Worm (Caenorhabditis elegans) whole organism, young adult: ENCODE results near the gene Y11D7A.10.
A peak's percentile ranks its signal among the peaks of the same experiment; 100 is the strongest.
"Not testable (repeated sequence)": the region's sequence is repeated elsewhere in the genome, so short reads cannot be mapped to it uniquely, and the experiment has no call there.

ENCODE experiments used
- B0019.2 ChIP-seq: fragments of 200-800 bp; sonication (Bioruptor generic); conservative IDR thresholded peaks from 2 replicates; pipeline ENCODE4 v1.3.6; 2022; ENCODE audit warnings: missing genetic modification reagents, missing genetic modification characterization, missing compliant biosample characterization
- B0336.3 ChIP-seq: fragments of 200-800 bp; sonication (Bioruptor generic); IDR thresholded peaks from 2 replicates; pipeline ENCODE4 v1.3.6; 2022; ENCODE audit warnings: missing genetic modification characterization, missing compliant biosample characterization
- C17E4.6 ChIP-seq: fragments of 200-800 bp; sonication (Bioruptor generic); IDR thresholded peaks from 2 replicates; pipeline ENCODE4 v1.3.6; 2022; ENCODE audit warnings: missing genetic modification reagents, missing genetic modification characterization, missing compliant biosample characterization
- D2030.7 ChIP-seq: fragments of 200-800 bp; sonication (Bioruptor generic); IDR thresholded peaks from 2 replicates; pipeline ENCODE4 v1.3.6; 2022; ENCODE audit warnings: missing genetic modification reagents, missing genetic modification characterization, missing compliant biosample characterization
- F22D6.2 ChIP-seq: sonication (generic microtip); optimal IDR thresholded peaks from 2 replicates; lab custom pipeline; 2016; ENCODE audit warnings: mild to moderate bottlenecking, missing genetic modification characterization, missing compliant biosample characterization
- F33H1.4 ChIP-seq: fragments of 200-800 bp; sonication (Bioruptor generic); IDR thresholded peaks from 2 replicates; pipeline ENCODE4 v1.3.6; 2022; ENCODE audit warnings: missing genetic modification reagents, missing genetic modification characterization, missing compliant biosample characterization
- F37B4.10 ChIP-seq: fragments of 200-800 bp; sonication (Bioruptor generic); IDR thresholded peaks from 2 replicates; pipeline ENCODE4 v1.3.6; 2022; ENCODE audit warnings: missing genetic modification characterization, missing compliant biosample characterization
- F52B5.7 ChIP-seq: sonication (generic microtip); optimal IDR thresholded peaks from 2 replicates; lab custom pipeline; 2016; ENCODE audit warnings: mild to moderate bottlenecking, missing genetic modification characterization, missing compliant biosample characterization
- F55B11.4 ChIP-seq: sonication (generic microtip); optimal IDR thresholded peaks from 2 replicates; lab custom pipeline; 2016; ENCODE audit warnings: missing compliant biosample characterization, missing genetic modification characterization, borderline replicate concordance; ENCODE audit not compliant: insufficient read depth
- K11D2.4 ChIP-seq: fragments of 200-800 bp; sonication (Bioruptor generic); IDR thresholded peaks from 2 replicates; pipeline ENCODE4 v1.3.6; 2022; ENCODE audit warnings: missing genetic modification reagents, missing genetic modification characterization, missing compliant biosample characterization
- K12H6.12 ChIP-seq: fragments of 200-800 bp; sonication (Bioruptor generic); optimal IDR thresholded peaks from 2 replicates; lab custom pipeline; 2018; ENCODE audit warnings: mild to moderate bottlenecking, missing genetic modification characterization, missing compliant biosample characterization
- Y79H2A.3 ChIP-seq: fragments of 200-800 bp; sonication (Bioruptor generic); conservative IDR thresholded peaks from 2 replicates; pipeline ENCODE4 v1.3.6; 2022; ENCODE audit warnings: missing genetic modification reagents, missing genetic modification characterization, missing compliant biosample characterization
- Y95B8A.8 ChIP-seq: fragments of 200-800 bp; sonication (Bioruptor generic); IDR thresholded peaks from 2 replicates; pipeline ENCODE4 v1.3.6; 2022; ENCODE audit warnings: missing genetic modification reagents, missing genetic modification characterization, missing compliant biosample characterization
- aptf-3 ChIP-seq: fragments of 200-800 bp; sonication (Bioruptor generic); IDR thresholded peaks from 2 replicates; pipeline ENCODE4 v1.3.6; 2022; ENCODE audit warnings: missing genetic modification characterization, missing compliant biosample characterization
- bed-2 ChIP-seq: fragments of 200-800 bp; sonication (Bioruptor generic); IDR thresholded peaks from 2 replicates; pipeline ENCODE4 v1.3.6; 2022; ENCODE audit warnings: missing genetic modification reagents, missing genetic modification characterization, missing compliant biosample characterization
- ceh-79 ChIP-seq: sonication (generic microtip); optimal IDR thresholded peaks from 2 replicates; lab custom pipeline; 2017; ENCODE audit warnings: mild to moderate bottlenecking, missing genetic modification characterization, missing compliant biosample characterization
- ceh-91 ChIP-seq: fragments of 200-800 bp; sonication (Bioruptor generic); IDR thresholded peaks from 2 replicates; pipeline ENCODE4 v1.3.6; 2022; ENCODE audit warnings: missing genetic modification reagents, missing genetic modification characterization, missing compliant biosample characterization
- egl-44 ChIP-seq: fragments of 200-800 bp; sonication (Bioruptor generic); IDR thresholded peaks from 2 replicates; pipeline ENCODE4 v1.3.6; 2022; ENCODE audit warnings: missing genetic modification reagents, missing genetic modification characterization, missing compliant biosample characterization
- egrh-3 ChIP-seq: fragments of 200-800 bp; sonication (Bioruptor generic); IDR thresholded peaks from 2 replicates; pipeline ENCODE4 v1.3.6; 2022; ENCODE audit warnings: missing genetic modification reagents, missing genetic modification characterization, missing compliant biosample characterization
- hlh-12 ChIP-seq: sonication (generic microtip); optimal IDR thresholded peaks from 2 replicates; lab custom pipeline; 2016; ENCODE audit warnings: missing genetic modification characterization, missing compliant biosample characterization
- hmg-1.2 ChIP-seq: fragments of 200-800 bp; sonication (Bioruptor generic); IDR thresholded peaks from 2 replicates; pipeline ENCODE4 v1.3.6; 2022; ENCODE audit warnings: missing genetic modification reagents, missing genetic modification characterization, missing compliant biosample characterization
- hmg-20 ChIP-seq: fragments of 200-800 bp; sonication (Bioruptor generic); IDR thresholded peaks from 2 replicates; pipeline ENCODE4 v1.3.6; 2022; ENCODE audit warnings: missing genetic modification reagents, missing genetic modification characterization, missing compliant biosample characterization
- hrde-1 ChIP-seq: sonication (generic microtip); optimal IDR thresholded peaks from 2 replicates; lab custom pipeline; 2016; ENCODE audit warnings: missing genetic modification characterization, mild to moderate bottlenecking, missing compliant biosample characterization, moderate library complexity, missing genotype, missing genetic modification reagents, borderline replicate concordance
- mel-28 ChIP-seq: sonication (generic microtip); optimal IDR thresholded peaks from 2 replicates; lab custom pipeline; 2016; ENCODE audit warnings: borderline replicate concordance, mild to moderate bottlenecking, missing genetic modification characterization, missing compliant biosample characterization
- nfya-1 ChIP-seq: sonication (generic microtip); optimal IDR thresholded peaks from 2 replicates; lab custom pipeline; 2017; ENCODE audit warnings: antibody characterized with exemption, missing compliant biosample characterization, missing genetic modification characterization, borderline replicate concordance; ENCODE audit not compliant: insufficient read depth
- nfyb-1 ChIP-seq: fragments of 200-800 bp; sonication (Bioruptor generic); IDR thresholded peaks from 2 replicates; pipeline ENCODE4 v1.3.6; 2022; ENCODE audit warnings: missing genetic modification reagents, missing genetic modification characterization, missing compliant biosample characterization
- nhr-27 ChIP-seq: fragments of 200-800 bp; sonication (Bioruptor generic); optimal IDR thresholded peaks from 2 replicates; lab custom pipeline; 2018; ENCODE audit warnings: mild to moderate bottlenecking, missing genetic modification characterization, moderate library complexity, missing compliant biosample characterization
- nhr-80 ChIP-seq: sonication (generic microtip); optimal IDR thresholded peaks from 2 replicates; lab custom pipeline; 2016; ENCODE audit warnings: missing genetic modification characterization, missing compliant biosample characterization
- rec-8 ChIP-seq, 2 experiments: sonication (generic microtip); optimal IDR thresholded peaks; 2 replicates each; lab custom pipeline; 2016; ENCODE audit warnings: mild to moderate bottlenecking in 2 of 2, missing genetic modification characterization in 2 of 2, missing genetic modification reagents in 2 of 2, missing genotype in 2 of 2, missing biosample characterization in 1 of 2, missing compliant biosample characterization in 1 of 2, moderate library complexity in 1 of 2
- repo-1 ChIP-seq: sonication (generic microtip); optimal IDR thresholded peaks from 2 replicates; lab custom pipeline; 2017; ENCODE audit warnings: mild to moderate bottlenecking, missing genetic modification characterization, missing compliant biosample characterization
- tlf-1 ChIP-seq: fragments of 200-800 bp; sonication (Bioruptor generic); optimal IDR thresholded peaks from 2 replicates; lab custom pipeline; 2018; ENCODE audit warnings: mild to moderate bottlenecking, missing genetic modification characterization, missing compliant biosample characterization
- unc-130 ChIP-seq: sonication (generic microtip); optimal IDR thresholded peaks from 2 replicates; lab custom pipeline; 2016; ENCODE audit warnings: missing genetic modification reagents, missing genetic modification characterization, missing compliant biosample characterization
- xnd-1 ChIP-seq: sonication (generic microtip); optimal IDR thresholded peaks from 2 replicates; lab custom pipeline; 2016; ENCODE audit warnings: missing genotype, missing genetic modification reagents, missing genetic modification characterization, missing compliant biosample characterization

Gene Y11D7A.10

DNA sequence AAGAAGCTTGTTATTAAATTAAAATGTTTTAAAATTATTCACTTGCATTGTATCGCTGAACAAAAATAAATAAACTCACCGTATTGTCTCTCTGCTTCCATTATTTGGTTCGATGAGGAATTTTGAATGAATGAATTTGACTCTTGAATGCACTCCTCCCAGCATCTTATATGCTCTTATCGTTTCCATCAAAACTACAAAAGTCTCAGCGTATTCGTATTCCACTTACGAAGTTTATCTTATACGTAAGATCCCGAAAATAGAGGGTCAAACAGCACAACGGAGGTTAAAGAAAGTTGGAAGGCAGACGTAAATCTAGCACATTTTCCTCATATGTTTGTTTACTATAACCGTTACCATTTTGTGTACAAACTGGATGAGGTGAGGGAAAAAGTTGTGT lies 26.7 kb upstream of the Y11D7A.10 start, which contains the start of gene nhr-267:
TSS of gene nhr-267 (minus strand) at position 101 of the 400 bp plus-strand sequence.
- not testable (repeated sequence) for TF ChIP-seq mel-28 (tag; lab: Kevin White, UChicago); B0019.2; nhr-80

DNA sequence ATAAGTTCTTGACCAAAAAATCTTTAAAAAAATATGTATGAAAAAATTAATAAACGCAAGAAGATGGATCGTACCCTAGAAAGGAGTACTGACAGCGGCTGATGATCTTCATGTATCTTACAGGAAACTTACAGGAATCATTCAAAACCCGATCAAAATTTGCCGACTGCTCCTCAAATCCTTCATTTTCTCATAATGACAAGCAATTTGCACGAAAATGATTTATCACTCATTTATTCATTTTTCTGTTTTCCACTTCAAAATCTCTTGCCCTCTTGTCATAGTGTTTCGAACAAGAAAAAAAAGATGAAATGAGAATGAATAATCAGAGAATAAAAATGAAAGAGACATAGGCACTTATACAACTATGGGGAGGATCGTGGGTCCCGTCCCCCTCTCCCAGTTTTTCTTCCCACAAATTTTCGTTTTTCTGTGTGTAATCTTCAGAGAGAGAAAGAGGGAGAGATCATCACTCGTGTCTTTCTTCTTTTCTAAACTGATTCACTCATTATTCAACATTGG lies 14.5 kb upstream of the Y11D7A.10 start, which contains the start of gene nmy-3:
TSS of gene nmy-3 (plus strand) at position 472 of the 522 bp plus-strand sequence.
- TF ChIP-seq ceh-79 (tag; lab: Kevin White, UChicago), result no peak
- no peak for TF ChIP-seq egl-44 (GFP tag; lab: Robert Waterston, UW)
- TF ChIP-seq F37B4.10, result no peak
- no peak for TF ChIP-seq hmg-20 (GFP tag; lab: Robert Waterston, UW)
- TF ChIP-seq nhr-27 (tag; lab: Kevin White, UChicago), result no peak
- TF ChIP-seq nfya-1 (tag; lab: Kevin White, UChicago), result no peak
- no peak for TF ChIP-seq K11D2.4 (GFP tag; lab: Robert Waterston, UW)
- TF ChIP-seq F22D6.2, result no peak
- TF ChIP-seq F55B11.4 (tag; lab: Kevin White, UChicago), result no peak
- TF ChIP-seq hmg-1.2 (GFP tag; lab: Robert Waterston, UW), result no peak

DNA sequence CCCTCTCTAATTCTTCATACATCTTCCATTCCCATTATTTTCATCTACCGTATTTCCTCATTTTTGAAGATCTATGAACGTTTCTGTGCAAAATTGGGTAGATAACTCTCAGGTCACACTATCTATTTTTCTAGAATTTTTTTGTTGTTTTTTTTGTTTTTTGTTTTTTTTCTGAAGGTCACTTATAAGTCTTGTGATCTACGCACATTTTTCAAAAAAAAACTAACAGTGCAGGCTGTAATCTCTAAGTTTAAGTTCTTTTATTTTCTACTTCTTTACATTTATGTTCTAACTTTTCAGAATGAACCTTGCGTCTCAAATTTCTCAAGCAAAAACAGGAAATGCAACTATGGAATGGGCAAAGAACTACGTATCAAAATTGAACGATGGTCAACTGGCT lies 10.2 kb upstream of the Y11D7A.10 start, which contains the start of gene flh-3:
TSS of gene flh-3 (plus strand) at position 301 of the 400 bp plus-strand sequence.
- TF ChIP-seq hrde-1 (tag; lab: Kevin White, UChicago), result no peak
- no peak for TF ChIP-seq nfyb-1 (GFP tag; lab: Robert Waterston, UW)
- TF ChIP-seq tlf-1 (GFP tag; lab: Kevin White, UChicago), result no peak

DNA sequence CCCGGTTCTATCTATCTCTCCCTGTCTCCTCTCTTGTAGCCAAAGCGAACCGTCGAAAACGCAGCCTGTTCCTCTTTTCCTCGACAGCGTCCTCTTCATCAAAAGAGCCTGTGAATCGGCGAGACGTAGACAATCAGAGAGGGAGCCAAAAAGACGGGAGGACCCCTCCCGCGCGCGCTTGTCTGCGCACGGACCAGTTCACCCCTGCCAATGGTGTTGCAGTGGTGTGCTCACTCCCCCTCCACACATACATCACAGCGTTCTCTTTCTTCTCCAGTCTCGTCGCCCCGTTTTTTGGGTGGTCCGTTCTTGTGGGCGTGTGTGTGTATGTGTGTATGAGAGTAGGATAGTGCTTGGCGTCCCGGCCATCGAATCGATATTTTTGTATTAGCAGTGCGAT lies 9.3 kb upstream of the Y11D7A.10 start:
- no peak for TF ChIP-seq F22D6.2
- TF ChIP-seq D2030.7, result no peak
- no peak for TF ChIP-seq bed-2 (GFP tag; lab: Robert Waterston, UW)
- no peak for TF ChIP-seq rec-8 (tag; optimal IDR thresholded peaks at IDR 0.05; lab: Kevin White, UChicago)
- no peak for TF ChIP-seq egl-44 (GFP tag; lab: Robert Waterston, UW)
- TF ChIP-seq B0336.3 (GFP tag; lab: Robert Waterston, UW), result no peak
- no peak for TF ChIP-seq repo-1 (tag; lab: Kevin White, UChicago)
- TF ChIP-seq K12H6.12 (tag; lab: Kevin White, UChicago), result no peak
- no peak for TF ChIP-seq hlh-12 (tag; lab: Kevin White, UChicago)
- TF ChIP-seq F52B5.7 (tag; lab: Kevin White, UChicago), result no peak
- peak; percentile 65; the same call in 1 of the 2 replicates for TF ChIP-seq egrh-3
- TF ChIP-seq ceh-91 (GFP tag; lab: Robert Waterston, UW), result no peak
- TF ChIP-seq Y79H2A.3 (GFP tag; lab: Robert Waterston, UW), result no peak
- TF ChIP-seq xnd-1, result no peak
- TF ChIP-seq unc-130 (GFP tag; lab: Kevin White, UChicago), result no peak
- peak; percentile 35; the same call in 1 of the 2 replicates for TF ChIP-seq hmg-1.2 (GFP tag; lab: Robert Waterston, UW)
- TF ChIP-seq Y95B8A.8 (GFP tag; lab: Robert Waterston, UW), result no peak
- no peak for TF ChIP-seq F33H1.4 (GFP tag; lab: Robert Waterston, UW)
- no peak for TF ChIP-seq mel-28 (tag; lab: Kevin White, UChicago)
- TF ChIP-seq C17E4.6 (GFP tag; lab: Robert Waterston, UW), result 0 out of 2 replicates have a peak, but pooled peaks have one; percentile 25
- TF ChIP-seq aptf-3 (GFP tag; lab: Robert Waterston, UW), result no peak
